Fruit fly (Drosophila melanogaster) whole organism: ENCODE measurements around the gene CG11951.
A peak's percentile ranks its signal among the peaks of the same experiment; 100 is the strongest.

Experiments used
- CG8478 ChIP-seq: fragments of >200 bp; optimal IDR thresholded peaks from 2 replicates; lab custom pipeline; 2018; ENCODE audit warnings: inconsistent platforms
- EcR ChIP-seq, 2 experiments: fragments of >200 bp; optimal IDR thresholded peaks; 2 replicates each; lab custom pipeline; 2017; ENCODE audit warnings: missing biosample characterization in 2 of 2, missing genetic modification characterization in 2 of 2, missing genetic modification reagents in 2 of 2
- pan ChIP-seq: fragments of >200 bp; optimal IDR thresholded peaks from 2 replicates; lab custom pipeline; 2017
- usp ChIP-seq: fragments of >200 bp; optimal IDR thresholded peaks from 2 replicates; lab custom pipeline; 2017; ENCODE audit warnings: missing biosample characterization, missing genetic modification characterization, mixed read lengths

dm6 chr3R:29282939-29283616 lies 44.6 kb upstream of the CG11951 start:
- TF ChIP-seq usp (GFP tag; lab: Kevin White, UChicago), result no peak
- TF ChIP-seq EcR (GFP tag; optimal IDR thresholded peaks at IDR 0.05; lab: Kevin White, UChicago), result peak in 1 of 2 experiments; percentile 45
- no peak for TF ChIP-seq CG8478 (lab: Kevin White, UChicago)
- TF ChIP-seq pan (lab: Kevin White, UChicago), result no peak
